Fruit fly (Drosophila melanogaster) whole organism, prepupa: ENCODE data around the gene CG11601.

Experiments
- Blimp-1 ChIP-seq: fragments of 200-800 bp; sonication (Bioruptor generic); optimal IDR thresholded peaks from 3 replicates; lab custom pipeline; 2017; ENCODE audit warnings: missing biosample characterization, missing genetic modification characterization, mild to moderate bottlenecking, moderate library complexity, missing genetic modification reagents
- CG10631 ChIP-seq: fragments of 200-800 bp; sonication (Bioruptor generic); optimal IDR thresholded peaks from 2 replicates; lab custom pipeline; 2016; ENCODE audit warnings: missing biosample characterization, missing genetic modification characterization
- CG10669 ChIP-seq: fragments of 200-800 bp; sonication (Bioruptor generic); optimal IDR thresholded peaks from 3 replicates; lab custom pipeline; 2018; ENCODE audit warnings: missing biosample characterization, mild to moderate bottlenecking, missing genetic modification characterization, moderate library complexity
- CG11294 ChIP-seq: fragments of 200-800 bp; sonication (Bioruptor generic); IDR thresholded peaks from 2 replicates; pipeline ENCODE4 v1.3.6; 2022; ENCODE audit warnings: missing biosample characterization, missing genetic modification characterization
- CG11902 ChIP-seq: fragments of 200-800 bp; sonication (Bioruptor generic); optimal IDR thresholded peaks from 3 replicates; lab custom pipeline; 2016; ENCODE audit warnings: missing biosample characterization, missing genetic modification characterization
- CG15336 ChIP-seq: fragments of 200-800 bp; sonication (Bioruptor generic); IDR thresholded peaks from 2 replicates; pipeline ENCODE4 v1.3.6; 2022; ENCODE audit warnings: missing biosample characterization, missing genetic modification characterization
- CG1621 ChIP-seq: fragments of 200-800 bp; sonication (Bioruptor generic); optimal IDR thresholded peaks from 3 replicates; lab custom pipeline; 2018; ENCODE audit warnings: missing biosample characterization, mild to moderate bottlenecking, missing genetic modification characterization
- CG16779 ChIP-seq: fragments of 200-800 bp; sonication (Bioruptor generic); optimal IDR thresholded peaks from 3 replicates; lab custom pipeline; 2017; ENCODE audit warnings: missing biosample characterization, mild to moderate bottlenecking, missing genetic modification characterization
- CG3032 ChIP-seq: fragments of 200-800 bp; optimal IDR thresholded peaks from 2 replicates; lab custom pipeline; 2019; ENCODE audit warnings: missing biosample characterization, mild to moderate bottlenecking, missing genetic modification characterization, moderate library complexity
- CG32006 ChIP-seq: fragments of 200-800 bp; sonication (Bioruptor generic); optimal IDR thresholded peaks from 3 replicates; lab custom pipeline; 2017; ENCODE audit warnings: missing biosample characterization, mild to moderate bottlenecking, missing genetic modification characterization
- CG6163 ChIP-seq: fragments of 200-800 bp; sonication (Bioruptor generic); IDR thresholded peaks from 3 replicates; pipeline ENCODE4 v1.3.6; 2022; ENCODE audit warnings: missing biosample characterization, missing genetic modification characterization
- CG6276 ChIP-seq: fragments of 200-800 bp; sonication (Bioruptor generic); optimal IDR thresholded peaks from 2 replicates; lab custom pipeline; 2017; ENCODE audit warnings: missing biosample characterization, mild to moderate bottlenecking, missing genetic modification characterization
- CG6792 ChIP-seq: fragments of 200-800 bp; sonication (Bioruptor generic); optimal IDR thresholded peaks from 3 replicates; lab custom pipeline; 2016; ENCODE audit warnings: missing biosample characterization, missing genetic modification characterization
- CG6808 ChIP-seq: fragments of 200-800 bp; sonication (Bioruptor generic); optimal IDR thresholded peaks from 3 replicates; lab custom pipeline; 2017; ENCODE audit warnings: missing biosample characterization, missing genetic modification characterization, mild to moderate bottlenecking, moderate library complexity, missing genetic modification reagents
- CG6854 ChIP-seq: fragments of 200-800 bp; sonication (Bioruptor generic); optimal IDR thresholded peaks from 2 replicates; lab custom pipeline; 2017; ENCODE audit warnings: missing biosample characterization, mild to moderate bottlenecking, missing genetic modification characterization
- CG8319 ChIP-seq: fragments of 200-800 bp; sonication (Bioruptor generic); optimal IDR thresholded peaks from 3 replicates; lab custom pipeline; 2016; ENCODE audit warnings: missing biosample characterization, missing genetic modification characterization
- CG8632 ChIP-seq: fragments of 200-800 bp; sonication (Bioruptor generic); optimal IDR thresholded peaks from 3 replicates; lab custom pipeline; 2016; ENCODE audit warnings: missing biosample characterization, missing genetic modification characterization
- CG9139 ChIP-seq: fragments of 200-800 bp; sonication (Bioruptor generic); optimal IDR thresholded peaks from 3 replicates; lab custom pipeline; 2017; ENCODE audit warnings: missing biosample characterization, mild to moderate bottlenecking, missing genetic modification characterization
- Eip78C ChIP-seq: fragments of 200-800 bp; sonication (Bioruptor generic); peaks from one replicate; lab custom pipeline; 2016; ENCODE audit warnings: missing biosample characterization, missing genetic modification characterization
- Eip93F ChIP-seq: fragments of 200-800 bp; sonication (Bioruptor generic); optimal IDR thresholded peaks from 2 replicates; lab custom pipeline; 2016; ENCODE audit warnings: missing biosample characterization, mild to moderate bottlenecking, missing genetic modification characterization
- Ets21C ChIP-seq: fragments of 200-800 bp; sonication (Bioruptor generic); optimal IDR thresholded peaks from 3 replicates; lab custom pipeline; 2016; ENCODE audit warnings: missing biosample characterization, missing genetic modification characterization
- Ets96B ChIP-seq: fragments of 200-800 bp; optimal IDR thresholded peaks from 2 replicates; lab custom pipeline; 2019; ENCODE audit warnings: missing biosample characterization, mild to moderate bottlenecking, missing genetic modification characterization, moderate library complexity
- Hr38 ChIP-seq: sonication (Bioruptor generic); optimal IDR thresholded peaks from 2 replicates; lab custom pipeline; 2016; ENCODE audit warnings: missing biosample characterization, missing genetic modification characterization
- Hr39 ChIP-seq: fragments of 200-800 bp; sonication (Bioruptor generic); optimal IDR thresholded peaks from 2 replicates; lab custom pipeline; 2016; ENCODE audit warnings: missing biosample characterization, missing genetic modification characterization
- Hr4 ChIP-seq: fragments of 200-800 bp; sonication (Bioruptor generic); optimal IDR thresholded peaks from 3 replicates; lab custom pipeline; 2016; ENCODE audit warnings: missing biosample characterization, missing genetic modification characterization
- Lpt ChIP-seq: fragments of 200-800 bp; sonication (Bioruptor generic); optimal IDR thresholded peaks from 3 replicates; lab custom pipeline; 2016; ENCODE audit warnings: missing biosample characterization, missing genetic modification characterization
- OdsH ChIP-seq: fragments of 200-800 bp; sonication (Bioruptor generic); optimal IDR thresholded peaks from 3 replicates; lab custom pipeline; 2016; ENCODE audit warnings: missing biosample characterization, missing genetic modification characterization
- Smox ChIP-seq: fragments of 200-800 bp; sonication (Bioruptor generic); optimal IDR thresholded peaks from 3 replicates; lab custom pipeline; 2016; ENCODE audit warnings: missing biosample characterization, missing genetic modification characterization
- Sox14 ChIP-seq: fragments of 200-800 bp; sonication (Bioruptor generic); optimal IDR thresholded peaks from 3 replicates; lab custom pipeline; 2016; ENCODE audit warnings: missing biosample characterization, missing genetic modification characterization
- achi ChIP-seq: fragments of 200-800 bp; sonication (Bioruptor generic); optimal IDR thresholded peaks from 3 replicates; lab custom pipeline; 2016; ENCODE audit warnings: missing biosample characterization, missing genetic modification characterization
- dsx ChIP-seq: fragments of 200-800 bp; optimal IDR thresholded peaks from 3 replicates; lab custom pipeline; 2019; ENCODE audit warnings: missing biosample characterization, mild to moderate bottlenecking, missing genetic modification characterization, moderate library complexity; ENCODE audit not compliant: poor library complexity, severe bottlenecking
- eg ChIP-seq: fragments of 200-800 bp; sonication (Bioruptor generic); IDR thresholded peaks from 3 replicates; pipeline ENCODE4 v1.3.6; 2022; ENCODE audit warnings: missing biosample characterization, missing genetic modification characterization
- esn ChIP-seq: fragments of 200-800 bp; sonication (Bioruptor generic); optimal IDR thresholded peaks from 2 replicates; lab custom pipeline; 2016; ENCODE audit warnings: missing biosample characterization, mild to moderate bottlenecking, missing genetic modification characterization, moderate library complexity
- fd85E ChIP-seq: fragments of 200-800 bp; sonication (Bioruptor generic); optimal IDR thresholded peaks from 3 replicates; lab custom pipeline; 2016; ENCODE audit warnings: missing biosample characterization, missing genetic modification characterization
- fkh ChIP-seq: fragments of 200-800 bp; sonication (Bioruptor generic); optimal IDR thresholded peaks from 3 replicates; lab custom pipeline; 2017; ENCODE audit warnings: missing biosample characterization, mild to moderate bottlenecking, missing genetic modification characterization, moderate library complexity
- lz ChIP-seq: fragments of 200-800 bp; sonication (Bioruptor generic); optimal IDR thresholded peaks from 3 replicates; lab custom pipeline; 2016; ENCODE audit warnings: missing biosample characterization, missing genetic modification characterization
- net ChIP-seq: fragments of 200-800 bp; sonication (Bioruptor generic); optimal IDR thresholded peaks from 3 replicates; lab custom pipeline; 2016; ENCODE audit warnings: missing biosample characterization, missing genetic modification characterization
- pdm3 ChIP-seq: fragments of 200-800 bp; sonication (Bioruptor generic); optimal IDR thresholded peaks from 3 replicates; lab custom pipeline; 2016; ENCODE audit warnings: missing biosample characterization, missing genetic modification characterization
- salr ChIP-seq, 2 experiments: fragments of 200-800 bp; sonication (Bioruptor generic); optimal IDR thresholded peaks; 3 replicates each; lab custom pipeline; 2016 to 2018; ENCODE audit warnings: missing biosample characterization in 2 of 2, missing genetic modification characterization in 2 of 2, mild to moderate bottlenecking in 1 of 2
- spab ChIP-seq: fragments of 200-800 bp; sonication (Bioruptor generic); optimal IDR thresholded peaks from 2 replicates; lab custom pipeline; 2017; ENCODE audit warnings: missing biosample characterization, mild to moderate bottlenecking, missing genetic modification characterization, missing genetic modification reagents
- ss ChIP-seq, 2 experiments: fragments of 200-800 bp; sonication (Bioruptor generic); optimal IDR thresholded peaks; 2 replicates in 1 of 2; 3 replicates in 1 of 2; lab custom pipeline; 2017 to 2018; ENCODE audit warnings: mild to moderate bottlenecking in 2 of 2, missing biosample characterization in 2 of 2, missing genetic modification characterization in 2 of 2, moderate library complexity in 1 of 2
- svp ChIP-seq: fragments of 200-800 bp; sonication (Bioruptor generic); peaks from one replicate; lab custom pipeline; 2016; ENCODE audit warnings: missing biosample characterization, missing genetic modification characterization
- vri ChIP-seq: fragments of 200-800 bp; sonication (Bioruptor generic); optimal IDR thresholded peaks from 3 replicates; lab custom pipeline; 2016; ENCODE audit warnings: missing biosample characterization, mild to moderate bottlenecking, missing genetic modification characterization

Gene CG11601

DNA sequence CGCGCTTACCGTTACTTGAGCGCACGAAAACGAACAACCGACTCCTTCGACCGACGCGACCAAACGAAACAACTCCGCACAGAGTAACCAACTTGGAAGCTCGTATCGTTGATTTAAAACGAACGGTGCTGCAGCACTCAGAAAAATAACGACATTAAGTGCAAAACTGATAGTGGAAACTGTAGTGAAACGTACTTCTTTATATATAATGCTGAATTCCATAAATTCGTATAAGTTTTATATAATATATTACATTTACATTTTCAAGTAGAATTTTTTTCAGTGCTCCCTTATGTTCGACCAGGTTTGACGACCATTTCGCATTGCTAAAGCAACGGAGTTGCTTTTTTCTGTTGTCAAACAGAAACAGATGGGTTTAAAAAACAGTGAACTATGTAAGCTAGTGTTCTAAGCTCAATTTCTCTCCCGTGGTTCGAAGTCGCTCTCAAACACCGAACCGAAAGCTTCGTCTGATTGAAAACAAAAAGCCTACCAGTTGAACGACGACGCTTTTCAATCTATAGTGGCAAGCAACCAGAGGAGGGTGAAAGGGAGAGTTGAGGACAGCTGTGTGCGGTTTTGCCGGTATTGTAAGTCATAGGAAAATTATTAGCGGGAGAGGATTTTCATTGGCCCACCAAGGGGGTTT, 15.5 kb downstream of the CG11601 start, which contains the start of gene CG17075 (continued):
- TF ChIP-seq Ets21C (GFP tag; lab: Kevin White, UChicago) = no peak
- TF ChIP-seq Eip78C (GFP tag; lab: Kevin White, UChicago) = peak; percentile 95
- peak; percentile 96 for TF ChIP-seq CG6163
- TF ChIP-seq CG16779 (tag; lab: Kevin White, UChicago) = peak; percentile 89
- TF ChIP-seq CG15336 (GFP tag; lab: Robert Waterston, UW) = peak; percentile 98
- TF ChIP-seq OdsH = peak; percentile 92
- TF ChIP-seq achi (GFP tag; lab: Kevin White, UChicago) = peak; percentile 89
- TF ChIP-seq CG11902 = peak; percentile 61
- peak; percentile 89 for TF ChIP-seq Lpt (GFP tag; lab: Kevin White, UChicago)
- no peak for TF ChIP-seq spab (GFP tag; lab: Kevin White, UChicago)
- TF ChIP-seq vri (GFP tag; lab: Kevin White, UChicago) = no peak
- no peak for TF ChIP-seq svp (GFP tag; lab: Kevin White, UChicago)
- TF ChIP-seq CG10631 (GFP tag; lab: Kevin White, UChicago) = peak; percentile 87
- TF ChIP-seq CG6854 = no peak
- TF ChIP-seq Eip93F (GFP tag; lab: Kevin White, UChicago) = no peak
- peak; percentile 97 for TF ChIP-seq eg
- TF ChIP-seq CG10669 (GFP tag; lab: Kevin White, UChicago) = peak; percentile 80
- TF ChIP-seq dsx (GFP tag; lab: Kevin White, UChicago) = peak; percentile 78
- peak; percentile 82 for TF ChIP-seq CG6792
- peak; percentile 83 for TF ChIP-seq CG11294 (GFP tag; lab: Robert Waterston, UW)
- TF ChIP-seq fkh = peak; percentile 67
- peak; percentile 32 for TF ChIP-seq fd85E (GFP tag; lab: Kevin White, UChicago)
- peak; percentile 79 for TF ChIP-seq CG3032 (tag; lab: Kevin White, UChicago)
- TF ChIP-seq Hr4 (GFP tag; lab: Kevin White, UChicago) = peak; percentile 95
- peak; percentile 74 for TF ChIP-seq CG1621 (tag; lab: Kevin White, UChicago)
- TF ChIP-seq, all 60 proteins: peak for 48

DNA sequence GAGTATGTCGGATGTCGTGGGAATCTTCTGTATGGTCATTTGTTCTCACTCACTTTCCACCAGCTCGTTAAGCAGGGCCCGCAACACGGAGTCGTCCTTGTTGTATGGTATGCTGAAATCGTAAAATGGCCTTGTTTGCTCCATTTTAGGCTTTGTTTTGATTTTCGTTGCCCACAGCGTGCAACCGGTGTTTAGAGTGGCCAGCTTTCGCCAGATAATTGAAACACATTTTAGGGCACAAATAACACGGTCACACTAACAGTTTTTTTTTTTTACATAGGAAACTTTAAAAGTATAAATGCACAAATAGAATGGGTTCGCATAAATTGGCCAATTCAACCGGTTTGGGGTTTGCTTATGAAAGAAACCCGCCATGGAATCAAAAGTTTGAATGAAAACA, 30.9 kb downstream of the CG11601 start, which contains the start of gene Rpp30:
Rpp30 (minus strand) TSS at position 200 of the 400 bp plus-strand sequence.
- TF ChIP-seq Hr4 (GFP tag; lab: Kevin White, UChicago) = no peak
- TF ChIP-seq Sox14 (GFP tag; lab: Kevin White, UChicago) = peak; percentile 57
- TF ChIP-seq Eip93F (GFP tag; lab: Kevin White, UChicago) = no peak
- peak; percentile 8 for TF ChIP-seq esn
- TF ChIP-seq, all 60 proteins: peak for 2

DNA sequence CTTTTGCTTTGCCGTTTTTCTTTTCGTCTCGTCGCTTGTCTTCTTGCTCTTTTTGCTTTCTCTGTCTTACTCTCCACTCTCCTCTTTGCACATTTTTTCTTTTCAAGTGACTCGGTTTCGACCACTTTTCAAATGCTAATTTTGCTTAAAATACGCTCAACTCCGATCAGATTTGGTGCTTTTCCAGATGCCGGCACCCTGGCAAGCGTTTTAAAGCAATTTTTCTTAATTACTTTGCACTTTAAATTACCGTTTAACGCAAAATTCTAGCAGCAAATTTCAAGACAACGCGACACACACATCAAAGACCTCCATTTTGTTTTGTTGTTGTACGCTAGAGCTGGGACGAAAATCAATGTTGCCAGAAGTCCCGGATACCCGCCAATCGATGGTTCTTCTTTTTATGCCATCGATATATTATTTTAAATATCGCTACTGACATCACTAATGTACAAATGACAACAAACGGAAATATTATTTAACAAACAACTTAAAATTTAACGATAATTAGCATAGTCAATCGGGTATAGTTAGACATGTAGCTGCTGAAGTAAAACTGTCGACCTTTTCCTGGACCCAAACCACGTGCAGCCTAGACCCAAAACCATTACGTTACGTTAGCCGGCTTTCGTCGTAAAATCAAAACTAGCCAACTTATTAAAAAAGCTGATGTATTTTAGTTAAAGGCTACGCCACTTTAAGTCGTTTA, 32.4 kb downstream of the CG11601 start, which contains the start of gene kis:
kis (minus strand) TSS at position 317 of the 709 bp plus-strand sequence.
- TF ChIP-seq svp (GFP tag; lab: Kevin White, UChicago) (peak; percentile 40), Sox14 (GFP tag; lab: Kevin White, UChicago) (peak; percentile 73), esn (peak; percentile 47), CG6163 (peak; percentile 67; the same call in 2 of the 3 replicates), Eip93F (GFP tag; lab: Kevin White, UChicago) (no peak), salr (GFP tag; optimal IDR thresholded peaks at IDR 0.05; lab: Kevin White, UChicago) (no peak), Ets96B (peak; percentile 22), CG32006 (GFP tag; lab: Kevin White, UChicago) (peak; percentile 25), CG8632 (peak; percentile 7), CG3032 (tag; lab: Kevin White, UChicago) (peak; percentile 30), CG8319 (GFP tag; lab: Kevin White, UChicago) (no peak), Smox (GFP tag; lab: Kevin White, UChicago) (peak; percentile 15), CG6276 (GFP tag; lab: Kevin White, UChicago) (peak; percentile 57), pdm3 (GFP tag; lab: Kevin White, UChicago) (no peak), OdsH (peak; percentile 9), Hr39 (GFP tag; lab: Kevin White, UChicago) (peak; percentile 30), dsx (GFP tag; lab: Kevin White, UChicago) (peak; percentile 25), Eip78C (GFP tag; lab: Kevin White, UChicago) (peak; percentile 84), CG6808 (GFP tag; lab: Kevin White, UChicago) (peak; percentile 43), fkh (peak; percentile 61), Hr38 (no peak), Blimp-1 (GFP tag; lab: Kevin White, UChicago) (peak; percentile 26), lz (GFP tag; lab: Kevin White, UChicago) (peak; percentile 11), CG9139 (GFP tag; lab: Kevin White, UChicago) (peak; percentile 39), ss (GFP tag; optimal IDR thresholded peaks at IDR 0.05; lab: Kevin White, UChicago) (peak; percentile 38 to 53), CG6854 (peak; percentile 53), net (GFP tag; lab: Kevin White, UChicago) (peak; percentile 19), CG15336 (GFP tag; lab: Robert Waterston, UW) (no peak)
